Fruit fly (Drosophila melanogaster): ENCODE data around the gene CG17982.

Gene CG17982

DNA sequence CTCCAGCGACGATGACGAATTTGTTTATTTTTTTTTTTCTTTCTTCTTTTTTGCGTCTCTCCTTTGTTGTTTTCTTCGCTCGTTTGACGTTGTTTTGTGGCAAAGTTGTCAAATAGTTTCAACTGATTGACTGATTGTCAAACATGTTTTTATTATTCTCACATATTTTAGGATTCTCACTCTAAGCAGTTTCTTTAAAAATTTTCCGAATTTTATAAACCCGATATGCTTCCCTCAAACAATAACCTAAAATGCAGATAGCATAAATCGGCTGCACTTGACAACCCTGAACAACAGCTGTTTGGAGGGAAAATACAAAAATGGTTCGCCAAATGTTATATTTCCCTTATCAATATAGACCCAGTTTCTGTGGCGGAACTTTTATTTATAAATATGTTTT lies at the start of gene CG17982:
CG17982 (minus strand) TSS at position 299 of the 400 bp plus-strand sequence.
- TF ChIP-seq Smox (GFP tag; optimal IDR thresholded peaks at IDR 0.05) (no peak), CG6854 (GFP tag; optimal IDR thresholded peaks at IDR 0.05) (peak; percentile 76), CG11762 (GFP tag; optimal IDR thresholded peaks at IDR 0.05; ENCODE audit: insufficient read depth) (peak; percentile 77), CG4318 (GFP tag; optimal IDR thresholded peaks at IDR 0.05) (no peak), CG15336 (GFP tag; IDR thresholded peaks at IDR 0.05) (peak; percentile 97), CG7368 (GFP tag; optimal IDR thresholded peaks at IDR 0.05) (peak; percentile 92), cyc (GFP tag; optimal IDR thresholded peaks at IDR 0.05) (peak; percentile 92), CG6792 (GFP tag; optimal IDR thresholded peaks at IDR 0.05) (peak; percentile 89), CG11294 (GFP tag; IDR thresholded peaks at IDR 0.05) (peak; percentile 69), CG16779 (tag; optimal IDR thresholded peaks at IDR 0.05) (no peak), spab (GFP tag; optimal IDR thresholded peaks at IDR 0.05) (no peak), dac (GFP tag; optimal IDR thresholded peaks at IDR 0.05) (peak; percentile 80), Eip78C (GFP tag) (peak; percentile 96), Hr39 (GFP tag; optimal IDR thresholded peaks at IDR 0.05) (peak; percentile 93), CG6276 (GFP tag; optimal IDR thresholded peaks at IDR 0.05) (peak; percentile 92), CG3032 (tag; optimal IDR thresholded peaks at IDR 0.05) (peak; percentile 87), OdsH (GFP tag; optimal IDR thresholded peaks at IDR 0.05) (peak; percentile 90), acj6 (GFP tag; optimal IDR thresholded peaks at IDR 0.05) (peak; percentile 91), ss (GFP tag; optimal IDR thresholded peaks at IDR 0.05) (peak in 1 of 2 experiments; percentile 88), Sox15 (GFP tag; optimal IDR thresholded peaks at IDR 0.05) (peak; percentile 77), topi (GFP tag; optimal IDR thresholded peaks at IDR 0.05) (peak; percentile 94), Ets96B (tag; optimal IDR thresholded peaks at IDR 0.05) (peak; percentile 90), Gug (GFP tag; IDR thresholded peaks at IDR 0.05) (peak; percentile 81), fd85E (GFP tag; optimal IDR thresholded peaks at IDR 0.05) (peak; percentile 68), CG32006 (GFP tag; optimal IDR thresholded peaks at IDR 0.05) (peak; percentile 84), Sox14 (GFP tag; optimal IDR thresholded peaks at IDR 0.05) (peak; percentile 96), lz (GFP tag; optimal IDR thresholded peaks at IDR 0.05) (peak; percentile 94), CG8632 (GFP tag; optimal IDR thresholded peaks at IDR 0.05) (peak; percentile 90), Sox102F (GFP tag; optimal IDR thresholded peaks at IDR 0.05) (peak; percentile 95), CG8319 (GFP tag; optimal IDR thresholded peaks at IDR 0.05) (peak; percentile 81), svp (GFP tag) (no peak), Met (GFP tag; optimal IDR thresholded peaks at IDR 0.05) (peak; percentile 95), Hr4 (GFP tag; optimal IDR thresholded peaks at IDR 0.05) (peak; percentile 92), fd59A (GFP tag; optimal IDR thresholded peaks at IDR 0.05) (peak; percentile 74), dsx (GFP tag; optimal IDR thresholded peaks at IDR 0.05; ENCODE audit: poor library complexity, severe bottlenecking) (peak; percentile 85), net (GFP tag; optimal IDR thresholded peaks at IDR 0.05) (peak; percentile 93), CG8119 (GFP tag; IDR thresholded peaks at IDR 0.05) (peak; percentile 85), vri (GFP tag; optimal IDR thresholded peaks at IDR 0.05) (no peak), eg (GFP tag; IDR thresholded peaks at IDR 0.05) (peak; percentile 90), CG1621 (tag; optimal IDR thresholded peaks at IDR 0.05) (peak; percentile 82), CG10631 (GFP tag; optimal IDR thresholded peaks at IDR 0.05) (peak; percentile 90), fkh (GFP tag; optimal IDR thresholded peaks at IDR 0.05) (peak; percentile 66), pdm3 (GFP tag; optimal IDR thresholded peaks at IDR 0.05) (peak; percentile 94), CG31627 (GFP tag; optimal IDR thresholded peaks at IDR 0.05) (peak; percentile 94), Ets21C (GFP tag; optimal IDR thresholded peaks at IDR 0.05) (peak; percentile 89), CG10669 (GFP tag; optimal IDR thresholded peaks at IDR 0.05) (peak; percentile 91), CG9139 (GFP tag; optimal IDR thresholded peaks at IDR 0.05) (no peak), Blimp-1 (GFP tag; optimal IDR thresholded peaks at IDR 0.05) (no peak), Hr38 (GFP tag; optimal IDR thresholded peaks at IDR 0.05) (peak; percentile 24), CG11902 (GFP tag; optimal IDR thresholded peaks at IDR 0.05) (peak; percentile 72), achi (GFP tag; optimal IDR thresholded peaks at IDR 0.05) (peak; percentile 98), CG6808 (GFP tag; optimal IDR thresholded peaks at IDR 0.05) (peak; percentile 85)

All from whole organism, prepupa.